Worm (Caenorhabditis elegans) whole organism, L4 larva: ENCODE data around the gene rpi-2.

Experiments
- F37D6.2 ChIP-seq: sonication (generic microtip); optimal IDR thresholded peaks from 2 replicates; lab custom pipeline; 2016; ENCODE audit warnings: mild to moderate bottlenecking, missing genetic modification characterization, missing compliant biosample characterization
- F44E2.7 ChIP-seq: fragments of 200-800 bp; sonication (Bioruptor generic); IDR thresholded peaks from 2 replicates; pipeline ENCODE4 v2.1.2; 2022; ENCODE audit warnings: missing genetic modification characterization, missing compliant biosample characterization
- R02D3.7 ChIP-seq: fragments of 150-350 bp; sonication (generic microtip); optimal IDR thresholded peaks from 3 replicates; lab custom pipeline; 2014; ENCODE audit warnings: missing biosample characterization, missing genetic modification characterization
- Y48G9A.11 ChIP-seq: fragments of 200-800 bp; sonication (Bioruptor generic); IDR thresholded peaks from 2 replicates; pipeline ENCODE4 v1.3.6; 2022; ENCODE audit warnings: missing genetic modification reagents, missing genetic modification characterization, missing compliant biosample characterization
- ZK546.5 ChIP-seq, 2 experiments: sonication (generic microtip); optimal IDR thresholded peaks; 2 replicates each; lab custom pipeline; 2017; ENCODE audit warnings: missing biosample characterization in 2 of 2, missing genetic modification characterization in 2 of 2
- aha-1 ChIP-seq: fragments of 150-350 bp; peaks from one replicate; lab custom pipeline; 2014; ENCODE audit warnings: missing biosample characterization, missing genetic modification characterization
- aly-2 ChIP-seq: sonication (generic microtip); optimal IDR thresholded peaks from 2 replicates; lab custom pipeline; 2018; ENCODE audit warnings: missing biosample characterization, missing genetic modification characterization
- ceh-28 ChIP-seq: fragments of 150-350 bp; optimal IDR thresholded peaks from 2 replicates; lab custom pipeline; 2014; ENCODE audit warnings: missing biosample characterization, missing genetic modification reagents, missing genetic modification characterization
- ceh-62 ChIP-seq: sonication (generic microtip); optimal IDR thresholded peaks from 2 replicates; lab custom pipeline; 2017; ENCODE audit warnings: missing biosample characterization, missing genetic modification characterization
- ceh-82 ChIP-seq: sonication (generic microtip); optimal IDR thresholded peaks from 2 replicates; lab custom pipeline; 2017; ENCODE audit warnings: missing biosample characterization, missing genetic modification characterization
- ces-1 ChIP-seq: fragments of 150-350 bp; sonication (generic microtip); optimal IDR thresholded peaks from 4 replicates; lab custom pipeline; 2014; ENCODE audit warnings: missing biosample characterization, missing genetic modification reagents, missing genetic modification characterization
- cey-2 ChIP-seq: sonication (generic microtip); optimal IDR thresholded peaks from 3 replicates; lab custom pipeline; 2017; ENCODE audit warnings: missing genetic modification characterization, mild to moderate bottlenecking, missing compliant biosample characterization, antibody characterized with exemption, borderline replicate concordance; ENCODE audit not compliant: insufficient read depth
- ctbp-1 ChIP-seq: fragments of 200-800 bp; sonication (Bioruptor generic); IDR thresholded peaks from 2 replicates; pipeline ENCODE4 v1.3.6; 2022; ENCODE audit warnings: missing genetic modification reagents, missing genetic modification characterization, missing compliant biosample characterization
- dmd-8 ChIP-seq: fragments of 200-800 bp; sonication (Bioruptor generic); IDR thresholded peaks from 2 replicates; pipeline ENCODE4 v1.3.6; 2022; ENCODE audit warnings: missing genetic modification characterization, missing compliant biosample characterization
- dpl-1 ChIP-seq: fragments of 150-350 bp; optimal IDR thresholded peaks from 2 replicates; lab custom pipeline; 2014; ENCODE audit warnings: missing biosample characterization, missing genetic modification reagents, missing genetic modification characterization
- duxl-1 ChIP-seq: sonication (generic microtip); optimal IDR thresholded peaks from 2 replicates; lab custom pipeline; 2016; ENCODE audit warnings: mild to moderate bottlenecking, missing genetic modification characterization, moderate library complexity, missing compliant biosample characterization; ENCODE audit not compliant: poor library complexity
- egl-27 ChIP-seq: sonication (generic microtip); optimal IDR thresholded peaks from 3 replicates; lab custom pipeline; 2017; ENCODE audit warnings: missing biosample characterization, missing genetic modification reagents, missing genetic modification characterization
- fkh-10 ChIP-seq: fragments of 150-350 bp; optimal IDR thresholded peaks from 2 replicates; lab custom pipeline; 2014; ENCODE audit warnings: missing biosample characterization, missing genetic modification reagents, missing genetic modification characterization
- hif-1 ChIP-seq, 2 experiments: sonication (generic microtip); optimal IDR thresholded peaks; 2 replicates each; lab custom pipeline; 2016 to 2017; ENCODE audit warnings: missing compliant biosample characterization in 2 of 2, missing genetic modification characterization in 2 of 2, missing genetic modification reagents in 2 of 2, missing genotype in 2 of 2, mild to moderate bottlenecking in 1 of 2
- jun-1 ChIP-seq: fragments of 150-350 bp; optimal IDR thresholded peaks from 2 replicates; lab custom pipeline; 2014; ENCODE audit warnings: missing biosample characterization, missing genetic modification reagents, missing genetic modification characterization
- lin-13 ChIP-seq: fragments of 150-350 bp; optimal IDR thresholded peaks from 2 replicates; lab custom pipeline; 2014; ENCODE audit warnings: missing biosample characterization, missing genetic modification reagents, missing genetic modification characterization
- lin-29 ChIP-seq: fragments of 200-800 bp; sonication (Bioruptor generic); IDR thresholded peaks from 2 replicates; pipeline ENCODE4 v1.3.6; 2022; ENCODE audit warnings: missing genetic modification reagents, missing genetic modification characterization, missing compliant biosample characterization
- lin-38 ChIP-seq: fragments of 200-800 bp; sonication (Bioruptor generic); IDR thresholded peaks from 2 replicates; pipeline ENCODE4 v1.3.6; 2022; ENCODE audit warnings: missing genetic modification reagents, missing genetic modification characterization, missing compliant biosample characterization
- lsy-2 ChIP-seq, 2 experiments: fragments of 150-350 bp in 1 of 2; sonication (generic microtip) in 1 of 2; optimal IDR thresholded peaks; 2 replicates each; lab custom pipeline; 2014 to 2017; ENCODE audit warnings: missing biosample characterization in 2 of 2, missing genetic modification characterization in 2 of 2
- madf-5 ChIP-seq, 2 experiments: fragments of 200-800 bp; sonication (Bioruptor generic); IDR thresholded peaks; 2 replicates each; pipeline ENCODE4 v1.3.6; 2022; ENCODE audit warnings: missing compliant biosample characterization in 2 of 2, missing genetic modification characterization in 2 of 2
- mdt-29 ChIP-seq: fragments of 200-800 bp; sonication (Bioruptor generic); IDR thresholded peaks from 2 replicates; pipeline ENCODE4 v1.3.6; 2022; ENCODE audit warnings: missing genetic modification reagents, missing genetic modification characterization, missing compliant biosample characterization
- mxl-2 ChIP-seq: fragments of 200-800 bp; sonication (Bioruptor generic); conservative IDR thresholded peaks from 2 replicates; pipeline ENCODE4 v1.3.6; 2022; ENCODE audit warnings: missing genetic modification reagents, missing genetic modification characterization, missing compliant biosample characterization
- nhr-10 ChIP-seq: fragments of 150-350 bp; optimal IDR thresholded peaks from 2 replicates; lab custom pipeline; 2014; ENCODE audit warnings: missing biosample characterization, missing genetic modification characterization
- nhr-42 ChIP-seq: fragments of 200-800 bp; sonication (Bioruptor generic); IDR thresholded peaks from 2 replicates; pipeline ENCODE4 v1.3.6; 2022; ENCODE audit warnings: missing genetic modification characterization, missing compliant biosample characterization
- nhr-6 ChIP-seq: fragments of 150-350 bp; optimal IDR thresholded peaks from 2 replicates; lab custom pipeline; 2014; ENCODE audit warnings: missing biosample characterization, missing genetic modification characterization
- nhr-76 ChIP-seq: fragments of 150-350 bp; optimal IDR thresholded peaks from 2 replicates; lab custom pipeline; 2014; ENCODE audit warnings: missing biosample characterization, missing genetic modification characterization
- pha-4 ChIP-seq, 2 experiments: fragments of 150-350 bp in 1 of 2; fragments of 200-800 bp in 1 of 2; sonication (Bioruptor generic) in 1 of 2; IDR thresholded peaks in 1 of 2; optimal IDR thresholded peaks in 1 of 2; 2 replicates each; pipeline versions ENCODE4 v1.3.6 to Lab custom; 2014 to 2022; ENCODE audit warnings: missing genetic modification characterization in 2 of 2, missing genetic modification reagents in 2 of 2, missing biosample characterization in 1 of 2, missing compliant biosample characterization in 1 of 2
- set-16 ChIP-seq: fragments of 200-800 bp; sonication (Bioruptor generic); IDR thresholded peaks from 2 replicates; pipeline ENCODE4 v1.3.6; 2022; ENCODE audit warnings: missing genetic modification reagents, missing genetic modification characterization, missing compliant biosample characterization
- snpc-1.2 ChIP-seq: fragments of 200-800 bp; sonication (Bioruptor generic); IDR thresholded peaks from 2 replicates; pipeline ENCODE4 v1.3.6; 2022; ENCODE audit warnings: missing genetic modification reagents, missing genetic modification characterization, missing compliant biosample characterization
- tag-97 ChIP-seq: fragments of 200-800 bp; sonication (Bioruptor generic); IDR thresholded peaks from 2 replicates; pipeline ENCODE4 v1.3.6; 2022; ENCODE audit warnings: missing genetic modification characterization, missing compliant biosample characterization
- tra-1 ChIP-seq: fragments of 200-800 bp; sonication (Bioruptor generic); IDR thresholded peaks from 2 replicates; pipeline ENCODE4 v1.3.6; 2022; ENCODE audit warnings: missing genetic modification reagents, missing genetic modification characterization, missing compliant biosample characterization
- unc-62 ChIP-seq, 3 experiments: fragments of 150-350 bp in 1 of 3; sonication (generic microtip); optimal IDR thresholded peaks in 2 of 3; peaks in 1 of 3; 1 replicate in 1 of 3; 2 replicates in 2 of 3; lab custom pipeline; 2014 to 2017; ENCODE audit warnings: missing biosample characterization in 3 of 3, missing genetic modification characterization in 3 of 3, missing genetic modification reagents in 3 of 3, missing genotype in 1 of 3

Gene rpi-2

DNA sequence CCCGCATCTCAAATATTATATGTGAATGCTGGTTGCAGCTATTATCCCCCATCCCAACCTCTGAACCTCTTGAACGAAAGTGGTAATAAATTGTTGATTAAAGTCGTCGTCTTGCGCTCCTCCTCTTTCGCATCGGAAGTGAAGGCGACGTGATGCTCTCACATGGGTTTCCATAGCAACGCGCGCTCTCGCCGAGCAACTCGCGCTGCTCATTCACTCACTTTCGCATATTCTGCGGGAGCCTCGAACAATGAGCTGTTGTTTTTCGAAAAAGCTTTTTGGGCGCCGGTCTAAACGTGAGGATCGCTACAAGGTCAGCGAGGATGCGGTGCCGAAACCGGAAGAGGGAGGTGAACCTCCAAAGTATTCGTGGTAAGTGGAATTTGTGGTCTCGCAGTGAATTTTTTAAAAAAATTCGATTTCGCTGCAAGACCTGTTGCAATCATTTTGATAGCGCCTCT lies at the start of gene rpi-2 (continued):
- TF ChIP-seq mxl-2 (GFP tag; lab: Robert Waterston, UW) (0 out of 2 replicates have a peak, but pooled peaks have one; percentile 37), lsy-2 (tag; optimal IDR thresholded peaks at IDR 0.05; lab: Kevin White, UChicago) (no peak), nhr-6 (tag; lab: Kevin White, UChicago) (no peak), hif-1 (tag; optimal IDR thresholded peaks at IDR 0.05; lab: Kevin White, UChicago) (peak in 1 of 2 experiments; percentile 21)

- peak in 1 of 2 experiments; percentile 65 for TF ChIP-seq unc-62 (GFP tag; optimal IDR thresholded peaks at IDR 0.05 in 1 of 2; lab: Kevin White, UChicago)
- TF ChIP-seq unc-62 (tag; optimal IDR thresholded peaks at IDR 0.05; lab: Kevin White, UChicago): no peak
- TF ChIP-seq tra-1 (GFP tag; lab: Robert Waterston, UW): no peak
- no peak for TF ChIP-seq nhr-76
- peak; percentile 65 for TF ChIP-seq aha-1
- TF ChIP-seq nhr-10: no peak
- TF ChIP-seq ZK546.5 (tag; optimal IDR thresholded peaks at IDR 0.05; lab: Kevin White, UChicago): no peak
- no peak for TF ChIP-seq ceh-62 (tag; lab: Kevin White, UChicago)
- TF ChIP-seq dmd-8 (GFP tag; lab: Robert Waterston, UW): no peak
- TF ChIP-seq aly-2 (tag; lab: Kevin White, UChicago): no peak
Measured at ce11 chrIV:1662872-1663271, 48.2 kb upstream of the rpi-2 start.

- TF ChIP-seq ces-1 (GFP tag; lab: Kevin White, UChicago) (no peak), dpl-1 (no peak), tra-1 (GFP tag; lab: Robert Waterston, UW) (no peak), nhr-42 (GFP tag; lab: Robert Waterston, UW) (no peak), snpc-1.2 (GFP tag; lab: Robert Waterston, UW) (no peak), egl-27 (tag; lab: Kevin White, UChicago) (no peak), F44E2.7 (GFP tag; lab: Robert Waterston, UW) (no peak), lin-13 (no peak), ctbp-1 (GFP tag; lab: Robert Waterston, UW) (no peak)
Measured at ce11 chrIV:1672398-1672797, 38.7 kb upstream of the rpi-2 start, which contains the start of gene Y41D4B.1. Gene Y41D4B.1, plus strand, starts transcription at chrIV:1672698.

DNA sequence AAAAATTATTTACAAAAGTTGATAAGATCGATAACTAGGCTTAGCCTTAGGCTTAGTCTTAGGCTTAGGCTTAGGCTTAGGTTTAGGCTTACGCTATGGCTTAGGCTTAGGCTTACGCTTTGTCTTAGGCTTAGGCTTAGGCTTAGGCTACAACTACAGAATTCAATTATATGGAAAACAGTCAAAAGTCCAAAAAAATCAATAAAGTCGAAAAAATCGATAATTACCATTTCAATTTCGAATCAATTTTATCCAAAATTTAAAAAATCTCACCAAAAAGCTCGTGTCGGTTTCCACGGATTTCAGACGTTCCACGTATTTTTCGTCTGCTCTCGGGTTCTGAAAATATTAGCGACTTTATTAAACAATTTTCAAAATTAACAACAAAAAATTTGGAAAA lies 34.1 kb upstream of the rpi-2 start:
- TF ChIP-seq ceh-28 (tag; lab: Kevin White, UChicago): peak; percentile 75
- no peak for TF ChIP-seq nhr-6 (tag; lab: Kevin White, UChicago)

ce11 chrIV:1679227-1679626 lies 31.8 kb upstream of the rpi-2 start:
- TF ChIP-seq lin-38 (GFP tag; lab: Robert Waterston, UW): no peak
- TF ChIP-seq snpc-1.2 (GFP tag; lab: Robert Waterston, UW): 0 out of 2 replicates have a peak, but pooled peaks have one; percentile 14
- TF ChIP-seq madf-5 (GFP tag; IDR thresholded peaks at IDR 0.05; lab: Robert Waterston, UW): 0 out of 4 replicates have a peak, but pooled peaks of 1 of the 2 experiments have one; percentile 60
- peak; percentile 51; the same call in 1 of the 2 replicates for TF ChIP-seq Y48G9A.11 (GFP tag; lab: Robert Waterston, UW)
- no peak for TF ChIP-seq F44E2.7 (GFP tag; lab: Robert Waterston, UW)
- no peak for TF ChIP-seq pha-4 (GFP tag; IDR thresholded peaks at IDR 0.05; lab: Robert Waterston, UW)
- TF ChIP-seq pha-4 (tag; optimal IDR thresholded peaks at IDR 0.05; lab: Kevin White, UChicago): no peak
- no peak for TF ChIP-seq F37D6.2 (tag; lab: Kevin White, UChicago)
- TF ChIP-seq set-16 (GFP tag; lab: Robert Waterston, UW): peak; percentile 7; the same call in 1 of the 2 replicates

DNA sequence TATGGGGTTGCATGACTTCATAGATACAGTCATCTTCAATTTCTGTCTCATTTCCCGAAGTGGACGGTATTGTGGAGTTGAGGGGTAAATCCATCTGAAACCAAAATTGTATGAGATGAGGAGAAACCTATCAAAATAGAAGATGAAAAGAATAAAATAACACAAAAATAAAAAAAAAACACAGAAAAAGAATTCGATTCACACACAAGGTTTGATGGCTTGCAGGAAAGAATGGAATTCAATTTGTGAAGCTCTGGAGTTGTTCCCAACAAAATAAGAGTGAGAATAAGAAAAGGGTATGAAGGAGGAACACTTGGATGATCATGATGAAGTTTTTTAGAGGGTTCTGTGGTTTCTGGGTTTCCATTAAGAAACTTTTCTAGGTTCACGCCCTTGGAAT lies 29.0 kb upstream of the rpi-2 start, which contains the start of gene Y41D4B.24:
TSS of gene Y41D4B.24 (minus strand) at position 101 of the 400 bp plus-strand sequence.
- TF ChIP-seq fkh-10 (GFP tag; lab: Kevin White, UChicago): no peak
- no peak for TF ChIP-seq jun-1 (tag; lab: Kevin White, UChicago)
- TF ChIP-seq lin-13: no peak
- no peak for TF ChIP-seq cey-2 (tag; lab: Kevin White, UChicago)
- TF ChIP-seq F37D6.2 (tag; lab: Kevin White, UChicago): no peak
- no peak for TF ChIP-seq mxl-2 (GFP tag; lab: Robert Waterston, UW)
- no peak for TF ChIP-seq tag-97 (GFP tag; lab: Robert Waterston, UW)
- no peak for TF ChIP-seq mdt-29 (GFP tag; lab: Robert Waterston, UW)
- no peak for TF ChIP-seq nhr-76
- TF ChIP-seq R02D3.7 (tag; lab: Kevin White, UChicago): no peak
- TF ChIP-seq duxl-1 (tag; lab: Kevin White, UChicago): no peak
- TF ChIP-seq Y48G9A.11 (GFP tag; lab: Robert Waterston, UW): no peak
- no peak for TF ChIP-seq lin-29 (GFP tag; lab: Robert Waterston, UW)
- TF ChIP-seq ceh-82 (tag; lab: Kevin White, UChicago): no peak
